Worm (Caenorhabditis elegans) whole organism, early embryonic: Measurements from ENCODE around the gene egl-36.

Experiments
- ama-1 ChIP-seq: fragments of 150-350 bp; optimal IDR thresholded peaks from 2 replicates; lab custom pipeline; 2014
- ceh-36 ChIP-seq: sonication (generic microtip); optimal IDR thresholded peaks from 2 replicates; lab custom pipeline; 2016; ENCODE audit warnings: missing genetic modification characterization, inconsistent platforms, missing compliant biosample characterization
- flt-1 ChIP-seq: fragments of 200-800 bp; sonication (Bioruptor generic); IDR thresholded peaks from 2 replicates; pipeline ENCODE4 v1.3.6; 2022; ENCODE audit warnings: missing genetic modification characterization, missing compliant biosample characterization
- hmbx-1 ChIP-seq: sonication (generic microtip); optimal IDR thresholded peaks from 2 replicates; lab custom pipeline; 2016; ENCODE audit warnings: mild to moderate bottlenecking, missing genetic modification characterization, missing compliant biosample characterization
- hmg-4 ChIP-seq: fragments of 200-800 bp; sonication (Bioruptor generic); optimal IDR thresholded peaks from 2 replicates; lab custom pipeline; 2018; ENCODE audit warnings: mild to moderate bottlenecking, missing genetic modification characterization, missing compliant biosample characterization
- pes-1 ChIP-seq: fragments of 200-800 bp; sonication (Bioruptor generic); IDR thresholded peaks from 2 replicates; pipeline ENCODE4 v1.3.6; 2022; ENCODE audit warnings: missing genetic modification reagents, missing genetic modification characterization, missing compliant biosample characterization

DNA sequence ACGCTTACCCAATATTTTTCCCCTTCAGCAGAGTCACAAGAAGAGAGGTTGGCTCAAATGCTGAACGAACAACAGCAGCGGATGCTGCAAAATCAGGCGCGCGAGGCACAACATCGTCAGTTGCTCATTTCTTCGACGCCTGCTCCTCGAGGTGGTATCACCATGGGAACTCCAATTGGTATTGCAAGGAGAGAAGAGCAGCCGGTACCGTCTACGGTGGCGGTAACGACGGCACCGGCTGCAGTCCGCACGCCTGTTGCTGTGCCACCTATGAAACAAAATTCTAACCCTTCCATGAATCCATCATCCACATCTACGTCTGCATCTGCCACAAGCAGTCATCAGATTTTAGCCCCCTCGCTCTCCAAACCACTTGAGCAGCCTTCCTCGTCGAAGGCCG, 40.7 kb downstream of the egl-36 start:
- TF ChIP-seq flt-1 (GFP tag; lab: Robert Waterston, UW) (no peak), ceh-36 (tag; lab: Kevin White, UChicago) (no peak), ama-1 (no peak), hmbx-1 (tag; lab: Kevin White, UChicago) (no peak), pes-1 (GFP tag; lab: Robert Waterston, UW) (no peak), hmg-4 (no peak)
